Worm (Caenorhabditis elegans): Measurements from ENCODE around the gene srsx-1.

The srsx-1 gene

DNA sequence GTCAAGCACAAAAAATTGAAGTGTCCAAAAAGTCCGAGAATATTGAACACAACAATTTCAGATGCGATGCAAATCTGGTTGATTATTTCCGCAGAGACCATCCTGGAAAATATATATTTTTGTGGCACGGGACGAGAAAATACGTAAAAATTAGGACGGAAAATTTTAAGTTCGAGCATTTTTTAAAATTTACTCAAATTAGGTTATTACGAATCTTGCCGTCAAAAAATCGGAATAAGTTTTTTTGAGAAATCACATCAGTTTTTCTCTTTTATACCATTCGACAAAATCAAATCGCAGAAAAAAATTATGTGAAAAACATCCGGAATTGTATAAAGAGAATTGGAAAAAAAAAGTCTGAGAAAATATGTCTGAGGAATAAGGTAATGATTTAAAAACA lies at the start of gene srsx-1:
TSS of gene srsx-1 (minus strand) at position 101 of the 400 bp plus-strand sequence.
- TF ChIP-seq unc-62 (GFP tag; optimal IDR thresholded peaks at IDR 0.05) = no peak

DNA sequence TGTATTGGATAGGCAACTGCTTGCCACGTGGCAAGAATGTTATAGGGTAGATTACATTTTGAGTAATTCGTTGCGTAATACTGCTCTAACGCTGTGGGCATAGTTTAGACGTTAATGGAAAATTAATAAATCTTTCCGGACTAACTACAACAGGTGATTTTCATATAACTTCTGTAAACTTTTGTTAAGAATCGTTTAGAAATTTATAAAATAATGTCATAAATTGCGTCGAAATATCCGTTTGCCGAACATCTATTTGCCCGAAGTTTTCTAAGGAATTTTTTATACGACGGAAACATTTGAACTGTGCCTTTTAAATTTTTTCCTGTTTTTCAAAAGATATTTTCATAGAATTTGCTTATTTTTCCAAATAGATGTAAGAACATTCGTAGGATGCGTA lies 48.3 kb upstream of the srsx-1 start, which contains the start of gene srh-112:
TSS of gene srh-112 (minus strand) at position 101 of the 400 bp plus-strand sequence.
- no peak for TF ChIP-seq unc-62 (GFP tag; optimal IDR thresholded peaks at IDR 0.05)

DNA sequence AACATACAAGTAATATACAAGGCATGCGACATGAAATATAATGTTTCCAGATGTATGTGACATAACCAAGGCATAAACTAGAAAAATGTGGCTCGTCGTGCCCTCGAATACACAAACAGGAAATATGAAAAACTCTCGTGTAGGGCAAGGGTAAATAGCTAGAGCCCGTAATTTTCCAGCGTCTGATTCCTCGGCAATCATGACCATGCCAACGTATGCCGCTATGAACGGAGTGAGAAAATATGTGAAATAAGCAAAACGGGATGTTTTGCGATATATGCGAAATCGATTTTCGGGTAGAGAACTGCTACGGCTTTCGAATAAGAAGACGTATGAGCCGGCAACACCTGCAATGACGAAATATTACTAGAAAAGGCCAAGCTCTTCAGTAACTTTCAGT lies 47.5 kb upstream of the srsx-1 start, which contains the start of gene scl-25:
TSS of gene scl-25 (plus strand) at position 301 of the 400 bp plus-strand sequence.
- TF ChIP-seq unc-62 (GFP tag; optimal IDR thresholded peaks at IDR 0.05) = no peak

DNA sequence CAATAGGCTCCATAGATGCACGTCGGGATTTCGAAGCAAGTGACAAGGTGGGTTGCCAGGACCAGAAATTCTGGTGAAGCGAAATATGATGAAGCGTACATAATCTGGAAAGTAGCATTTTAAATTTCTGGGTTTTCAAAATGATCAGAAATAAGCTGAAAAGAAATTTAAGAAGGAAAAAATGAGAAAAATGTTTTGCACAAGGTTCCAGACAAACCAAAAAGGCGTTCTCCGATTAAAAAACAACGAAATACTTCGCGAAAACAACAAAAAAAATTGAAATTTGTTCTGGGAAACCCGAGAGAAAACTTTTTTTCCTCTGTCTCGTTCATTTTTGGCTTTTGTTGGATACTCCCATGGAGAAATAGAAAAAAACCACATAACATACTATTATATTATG lies 45.4 kb upstream of the srsx-1 start, which contains the start of gene srh-252:
TSS of gene srh-252 (minus strand) at position 101 of the 400 bp plus-strand sequence.
- no peak for TF ChIP-seq unc-62 (GFP tag; optimal IDR thresholded peaks at IDR 0.05)

DNA sequence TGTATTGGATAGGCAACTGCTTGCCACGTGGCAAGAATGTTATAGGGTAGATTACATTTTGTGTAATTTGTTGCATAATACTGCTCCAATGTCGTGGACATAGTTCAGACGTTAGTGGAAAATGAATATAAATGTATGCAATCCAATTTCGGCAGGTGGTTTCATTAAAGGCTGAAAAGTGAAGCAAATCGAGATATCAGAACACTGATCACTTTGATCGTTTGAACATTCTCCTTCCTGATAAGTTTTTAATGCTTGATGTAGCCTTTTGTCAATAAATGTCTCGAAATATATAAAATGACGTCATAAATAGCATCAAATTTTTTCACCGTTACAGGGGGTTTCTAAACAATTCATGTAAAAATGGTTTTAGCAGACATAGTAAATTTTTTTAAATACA lies 42.5 kb upstream of the srsx-1 start, which contains the start of gene srh-109:
TSS of gene srh-109 (minus strand) at position 101 of the 400 bp plus-strand sequence.
- TF ChIP-seq unc-62 (GFP tag; optimal IDR thresholded peaks at IDR 0.05) = no peak

DNA sequence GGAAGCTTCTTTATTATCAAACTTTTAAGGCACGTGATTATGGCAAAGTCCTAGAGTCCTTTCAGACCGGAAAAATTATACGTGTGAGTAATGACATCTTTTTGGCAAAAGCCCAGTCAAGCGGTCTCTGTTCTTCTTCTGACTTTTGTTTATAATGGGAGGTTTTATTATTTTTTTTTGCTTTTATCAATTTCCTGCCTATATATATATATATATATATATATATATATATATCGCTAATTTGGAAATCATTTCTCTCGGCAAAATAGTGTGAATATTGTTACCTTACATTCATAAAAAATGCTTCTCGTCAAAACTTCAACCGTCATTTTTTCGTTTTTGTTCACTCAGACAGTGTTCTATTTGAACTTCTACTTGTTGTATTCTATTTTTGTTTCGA lies 39.8 kb upstream of the srsx-1 start, which contains the start of gene srbc-62:
TSS of gene srbc-62 (plus strand) at position 301 of the 400 bp plus-strand sequence.
- TF ChIP-seq unc-62 (GFP tag; optimal IDR thresholded peaks at IDR 0.05) = no peak

DNA sequence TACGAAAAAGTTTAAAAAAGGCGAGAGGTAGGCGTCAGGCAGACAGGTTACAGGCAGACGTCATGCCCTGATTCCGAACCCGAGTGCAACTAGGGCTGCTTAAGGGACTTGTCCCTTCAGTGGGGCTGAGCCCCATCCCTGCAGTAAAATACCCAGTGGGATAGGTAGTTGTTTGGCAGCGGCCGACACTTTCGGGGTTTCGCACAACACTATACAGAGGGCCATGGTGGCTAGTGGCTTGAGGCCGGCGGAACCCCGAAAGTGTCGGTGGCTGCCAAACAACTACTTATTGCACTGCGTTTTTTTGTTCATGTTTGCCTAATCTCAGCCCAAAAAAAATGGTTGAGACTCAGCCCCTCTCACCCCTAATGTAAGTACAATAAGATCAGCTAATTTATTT lies 37.7 kb upstream of the srsx-1 start:
- no peak for TF ChIP-seq unc-62 (GFP tag; optimal IDR thresholded peaks at IDR 0.05)

DNA sequence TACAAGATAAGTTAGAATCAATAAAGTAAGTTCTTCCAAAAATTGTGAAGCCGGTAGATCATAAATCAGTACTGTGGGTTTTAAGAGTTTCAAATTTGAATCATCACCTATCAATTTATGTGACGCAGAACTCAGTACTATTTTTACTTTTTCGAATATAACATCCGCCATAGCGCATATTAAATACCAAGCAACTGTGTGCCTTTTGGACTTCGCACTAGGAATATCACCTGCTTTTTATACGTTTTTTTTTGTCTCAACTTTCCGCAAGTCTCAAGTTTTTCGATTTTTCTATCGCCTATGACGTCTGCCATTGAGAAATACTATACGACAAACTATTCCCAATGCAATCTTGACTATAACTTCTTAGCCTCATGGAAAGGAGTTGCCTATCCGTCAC lies 34.9 kb upstream of the srsx-1 start, which contains the start of gene srh-113:
TSS of gene srh-113 (plus strand) at position 301 of the 400 bp plus-strand sequence.
- no peak for TF ChIP-seq unc-62 (GFP tag; optimal IDR thresholded peaks at IDR 0.05)

DNA sequence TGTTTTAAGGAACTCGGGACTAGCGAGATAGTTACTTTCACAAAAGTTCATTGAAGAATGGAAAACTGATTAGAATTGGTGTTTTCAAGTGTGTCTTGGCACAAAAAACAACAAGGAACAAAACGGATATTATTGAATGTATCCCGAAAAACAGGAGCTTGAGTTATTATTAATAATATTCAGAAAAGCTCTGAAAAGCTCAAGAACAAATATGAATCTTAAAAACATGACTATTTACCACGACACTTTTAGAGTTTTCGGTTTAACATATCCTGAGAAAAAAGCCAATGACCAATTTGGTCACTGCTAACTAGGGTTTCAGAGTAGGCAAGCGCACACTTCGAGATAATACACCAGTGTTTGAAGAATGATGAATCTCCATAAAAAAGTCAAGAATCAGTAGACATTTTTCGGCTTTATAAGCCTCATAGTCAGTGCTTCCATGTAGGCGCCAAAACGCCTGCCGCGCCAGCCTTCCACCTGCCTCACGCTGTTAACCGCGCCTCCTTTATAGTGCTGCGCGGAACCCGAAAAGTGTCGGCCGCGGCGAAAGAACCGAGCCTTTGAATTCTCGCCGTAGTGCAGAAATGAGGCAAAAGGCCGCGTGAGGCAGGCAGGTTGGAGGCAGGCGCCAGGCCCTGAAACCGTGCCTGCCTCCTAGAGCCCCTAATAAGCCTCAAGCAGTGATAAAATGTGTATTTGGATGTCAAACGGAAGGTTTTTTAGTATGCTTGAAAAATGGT lies 34.3 kb upstream of the srsx-1 start, which contains the start of gene srh-236:
TSS of gene srh-236 (minus strand) at position 51 of the 743 bp plus-strand sequence.
- no peak for TF ChIP-seq unc-62 (GFP tag; optimal IDR thresholded peaks at IDR 0.05)

DNA sequence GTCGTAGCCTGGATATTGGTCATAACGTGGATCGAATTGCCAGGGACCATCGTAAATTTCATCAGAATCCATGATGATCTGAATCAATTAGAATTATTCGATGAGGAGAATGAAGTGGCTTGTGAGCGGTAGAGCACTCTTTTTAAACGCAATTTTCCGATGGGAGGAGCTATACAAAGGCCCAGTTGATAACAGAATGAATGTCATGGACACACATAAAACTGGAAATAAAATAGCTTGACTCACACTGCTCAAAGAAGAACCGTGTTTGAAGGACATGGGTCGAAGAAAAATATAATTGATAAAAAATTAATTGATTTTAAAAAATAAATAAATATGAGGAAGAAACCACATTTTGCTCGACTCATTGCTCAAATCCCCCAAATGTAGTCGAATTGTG lies 30.2 kb upstream of the srsx-1 start, which contains the start of gene Y68A4A.13:
TSS of gene Y68A4A.13 (minus strand) at position 101 of the 400 bp plus-strand sequence.
- no peak for TF ChIP-seq unc-62 (GFP tag; optimal IDR thresholded peaks at IDR 0.05)

DNA sequence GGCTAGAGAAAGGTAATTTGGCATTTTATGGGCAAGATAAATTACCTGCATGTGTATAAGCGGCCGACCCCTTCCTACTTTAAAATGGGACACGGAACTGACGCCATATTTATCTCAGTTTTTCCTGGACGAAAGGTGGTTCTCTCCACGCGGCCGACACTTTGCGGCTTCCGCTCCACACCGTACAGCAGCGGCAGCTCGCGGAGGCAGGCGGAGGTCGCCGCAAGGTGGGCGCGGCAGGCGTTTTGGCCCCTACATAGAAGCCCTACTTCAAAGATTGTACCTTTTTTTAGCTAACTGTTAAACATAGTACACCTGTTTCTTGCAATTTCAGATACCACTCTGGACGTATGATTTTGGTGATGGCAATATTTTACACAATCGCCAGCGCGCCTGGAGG lies 28.6 kb upstream of the srsx-1 start:
- no peak for TF ChIP-seq unc-62 (GFP tag; optimal IDR thresholded peaks at IDR 0.05)

DNA sequence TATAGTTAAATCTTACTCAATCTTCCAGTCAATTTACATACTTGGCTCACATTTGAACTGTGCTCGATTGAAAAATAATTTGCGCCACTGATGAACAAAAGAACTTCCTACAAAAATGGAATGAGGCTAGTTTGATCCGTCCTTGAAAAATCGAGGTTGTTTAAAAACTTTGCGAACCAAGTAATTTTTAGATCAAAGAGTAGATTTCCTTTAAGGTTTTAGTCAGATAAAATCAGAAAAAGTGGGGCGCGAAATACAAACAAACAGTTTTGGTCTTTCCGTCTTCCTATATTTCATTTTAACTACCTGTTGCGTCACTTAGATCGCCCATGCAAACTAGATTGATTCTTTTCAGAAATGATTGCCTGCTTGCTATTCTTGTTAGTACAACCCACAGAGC lies 24.0 kb upstream of the srsx-1 start, which contains the start of gene Y68A4A.10:
TSS of gene Y68A4A.10 (plus strand) at position 301 of the 400 bp plus-strand sequence.
- TF ChIP-seq unc-62 (GFP tag; optimal IDR thresholded peaks at IDR 0.05) = no peak

DNA sequence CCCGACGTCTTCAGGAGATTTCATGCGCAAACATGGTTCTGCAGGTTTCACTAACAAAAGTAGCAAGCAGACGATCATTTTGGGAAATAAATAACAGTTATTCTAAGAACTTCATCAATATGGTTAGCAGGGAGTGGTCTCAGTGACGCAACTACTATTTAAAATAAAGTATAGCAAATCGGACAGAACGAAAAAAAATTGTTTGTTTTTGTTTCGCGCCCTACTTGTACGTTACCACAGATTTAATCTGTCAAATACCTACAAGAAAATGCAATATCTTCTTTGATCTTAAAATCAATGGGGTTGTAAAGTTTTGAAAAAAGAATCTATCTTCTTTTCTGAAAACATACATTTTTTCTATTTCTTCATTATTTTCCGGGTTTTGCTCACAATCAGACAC lies 21.1 kb upstream of the srsx-1 start, which contains the start of gene srz-96:
TSS of gene srz-96 (plus strand) at position 301 of the 400 bp plus-strand sequence.
- TF ChIP-seq unc-62 (GFP tag; optimal IDR thresholded peaks at IDR 0.05) = no peak

DNA sequence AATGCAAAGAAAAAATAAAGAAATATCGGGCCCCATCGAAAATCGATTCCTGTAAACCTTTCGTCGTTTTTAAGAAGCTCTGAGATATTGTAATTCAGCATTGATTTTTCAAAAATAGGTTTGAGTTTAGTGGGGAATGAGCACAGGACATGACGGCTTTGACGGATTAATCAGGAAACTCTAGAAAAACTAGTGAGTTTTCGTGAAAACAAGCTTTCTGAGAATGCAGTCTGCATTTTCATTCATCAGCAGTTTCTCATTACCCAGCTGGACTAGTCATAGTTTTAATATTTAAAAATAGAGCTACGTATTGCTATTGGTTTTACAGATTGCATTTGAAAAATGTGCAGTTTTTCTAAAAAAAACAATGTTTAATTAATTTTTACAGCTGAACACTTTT lies 14.4 kb upstream of the srsx-1 start, which contains the start of gene srz-47:
TSS of gene srz-47 (minus strand) at position 101 of the 400 bp plus-strand sequence.
- TF ChIP-seq unc-62 (GFP tag; optimal IDR thresholded peaks at IDR 0.05) = no peak

DNA sequence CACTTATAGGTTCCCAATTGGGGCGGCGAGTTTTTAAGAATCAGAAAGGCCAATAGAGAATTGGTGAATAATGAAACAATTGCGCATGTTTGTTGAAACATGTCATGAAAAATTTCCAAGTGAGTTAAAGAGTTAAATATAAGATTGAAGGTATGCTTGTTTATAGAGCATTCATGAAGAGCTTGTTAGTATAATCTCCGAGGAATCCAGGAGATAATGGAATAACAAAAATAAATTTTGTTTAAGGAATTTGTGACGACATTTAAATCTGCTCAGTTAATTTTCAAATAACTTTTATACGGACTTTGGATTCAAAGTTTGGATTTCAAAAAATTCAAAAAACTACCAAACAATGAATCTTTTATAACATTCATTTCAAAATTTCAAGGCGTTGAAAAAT lies 12.5 kb upstream of the srsx-1 start, which contains the start of gene str-199:
TSS of gene str-199 (minus strand) at position 101 of the 400 bp plus-strand sequence.
- no peak for TF ChIP-seq unc-62 (GFP tag; optimal IDR thresholded peaks at IDR 0.05)

DNA sequence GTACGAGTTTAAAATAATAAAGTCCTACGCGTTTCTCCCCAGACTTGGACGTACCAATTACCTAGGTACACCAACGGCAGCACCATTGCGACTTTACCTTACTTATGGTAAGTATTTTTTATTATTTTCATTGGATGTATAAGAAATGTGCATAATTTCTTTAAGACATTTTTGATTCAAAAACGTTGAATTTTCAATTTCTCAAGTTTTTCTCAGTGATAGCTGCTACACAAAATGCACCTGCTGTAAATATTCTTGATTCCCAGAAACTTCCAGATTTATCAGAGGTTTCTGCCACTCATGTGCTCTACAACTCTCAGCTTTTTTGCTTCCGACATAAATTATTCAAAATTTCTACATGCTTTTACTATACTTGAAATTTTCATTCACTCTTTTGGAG lies 4.2 kb upstream of the srsx-1 start, which contains the start of gene srh-159:
TSS of gene srh-159 (plus strand) at position 301 of the 400 bp plus-strand sequence.
- no peak for TF ChIP-seq unc-62 (GFP tag; optimal IDR thresholded peaks at IDR 0.05)
